Fruit fly (Drosophila melanogaster): ENCODE results near the gene Cmpk.
A peak's percentile ranks its signal among the peaks of the same experiment; 100 is the strongest.

Gene Cmpk

dm6 chr3R:26036153-26037144 lies 18.8 kb downstream of the Cmpk start (continued):
- TF ChIP-seq CG15601 (tag; optimal IDR thresholded peaks at IDR 0.05) (peak; percentile 97), gfzf (GFP tag; optimal IDR thresholded peaks at IDR 0.05) (no peak), lbe (GFP tag; optimal IDR thresholded peaks at IDR 0.05) (peak; percentile 71), CG2116 (GFP tag; optimal IDR thresholded peaks at IDR 0.05) (peak; percentile 70), CG34224 (GFP tag; IDR thresholded peaks at IDR 0.05; ENCODE audit: partially characterized antibody) (no peak), CG1832 (GFP tag; optimal IDR thresholded peaks at IDR 0.05) (no peak), Xbp1 (GFP tag; optimal IDR thresholded peaks at IDR 0.05) (peak; percentile 71), CG13424 (tag; optimal IDR thresholded peaks at IDR 0.05) (peak; percentile 95), Hr39 (optimal IDR thresholded peaks at IDR 0.05) (no peak), zen2 (GFP tag; IDR thresholded peaks at IDR 0.05; ENCODE audit: partially characterized antibody) (0 out of 3 replicates have a peak, but pooled peaks have one; percentile 9), Six4 (GFP tag; optimal IDR thresholded peaks at IDR 0.05) (peak; percentile 74), Fer1 (GFP tag; optimal IDR thresholded peaks at IDR 0.05) (peak; percentile 57), pum (GFP tag; optimal IDR thresholded peaks at IDR 0.05) (peak; percentile 67), CG11695 (GFP tag; IDR thresholded peaks at IDR 0.05) (peak; percentile 83), H2.0 (GFP tag; IDR thresholded peaks at IDR 0.05) (peak; percentile 49; the same call in 1 of the 2 replicates), Nf-YB (GFP tag; optimal IDR thresholded peaks at IDR 0.05) (peak; percentile 87), CG18476 (GFP tag; optimal IDR thresholded peaks at IDR 0.05) (peak; percentile 87), usp (GFP tag; optimal IDR thresholded peaks at IDR 0.05) (no peak), CG10565 (GFP tag; optimal IDR thresholded peaks at IDR 0.05) (peak; percentile 17), CG13123 (GFP tag; optimal IDR thresholded peaks at IDR 0.05) (peak; percentile 68), peb (GFP tag; IDR thresholded peaks at IDR 0.05) (peak; percentile 61), CG2120 (GFP tag; optimal IDR thresholded peaks at IDR 0.05) (no peak), Atf6 (GFP tag; IDR thresholded peaks at IDR 0.05) (no peak), crc (GFP tag; optimal IDR thresholded peaks at IDR 0.05) (peak; percentile 52), CG4617 (GFP tag; optimal IDR thresholded peaks at IDR 0.05; ENCODE audit: borderline replicate concordance) (peak; percentile 49), ind (GFP tag; optimal IDR thresholded peaks at IDR 0.05) (peak; percentile 55), vfl (GFP tag; optimal IDR thresholded peaks at IDR 0.05) (no peak), exex (tag; optimal IDR thresholded peaks at IDR 0.05) (peak; percentile 23), Nf-YC (tag; optimal IDR thresholded peaks at IDR 0.05) (peak; percentile 70), sob (GFP tag; IDR thresholded peaks at IDR 0.05) (0 out of 2 replicates have a peak, but pooled peaks have one; percentile 24), CG7745 (tag; optimal IDR thresholded peaks at IDR 0.05) (peak; percentile 76), wor (GFP tag; IDR thresholded peaks at IDR 0.05) (0 out of 2 replicates have a peak, but pooled peaks have one; percentile 48), ase (GFP tag; IDR thresholded peaks at IDR 0.05) (no peak; the same call in 2 of the 3 replicates), CG11247 (GFP tag; IDR thresholded peaks at IDR 0.05) (no peak), CG12391 (tag; optimal IDR thresholded peaks at IDR 0.05) (peak; percentile 97), phol (tag; optimal IDR thresholded peaks at IDR 0.05) (peak; percentile 97), sisA (GFP tag; IDR thresholded peaks at IDR 0.05) (peak; percentile 53; the same call in 1 of the 2 replicates), Rx (GFP tag; IDR thresholded peaks at IDR 0.05) (peak; percentile 38), Deaf1 (tag; optimal IDR thresholded peaks at IDR 0.05) (peak; percentile 70), CG4854 (GFP tag; optimal IDR thresholded peaks at IDR 0.05) (peak; percentile 65), PHDP (tag; optimal IDR thresholded peaks at IDR 0.05) (peak; percentile 89), ash1 (GFP tag; optimal IDR thresholded peaks at IDR 0.05) (no peak), lola (GFP tag; optimal IDR thresholded peaks at IDR 0.05) (peak in 1 of 3 experiments; percentile 100), gcm2 (GFP tag; optimal IDR thresholded peaks at IDR 0.05) (peak; percentile 42), CG8478 (optimal IDR thresholded peaks at IDR 0.05) (no peak), sr (GFP tag; IDR thresholded peaks at IDR 0.05) (no peak), tin (GFP tag; optimal IDR thresholded peaks at IDR 0.05) (peak; percentile 77), amos (GFP tag; IDR thresholded peaks at IDR 0.05; ENCODE audit: partially characterized antibody) (peak; percentile 23; the same call in 1 of the 2 replicates)

All from whole organism, embryonic.